Worm (Caenorhabditis elegans): ENCODE results near the gene M110.9.

The M110.9 gene

ce11 chrII:8185016-8185493 is 46.0 kb upstream of the M110.9 start, which contains the start of the genes mig-5 and cct-1 (continued):
- TF ChIP-seq Y116A8C.19 (tag; optimal IDR thresholded peaks at IDR 0.05; ENCODE audit: borderline replicate concordance), result no peak
- TF ChIP-seq vab-15 (tag; optimal IDR thresholded peaks at IDR 0.05), result peak; percentile 94
- peak; percentile 97 for TF ChIP-seq ceh-8 (GFP tag; optimal IDR thresholded peaks at IDR 0.05)
- TF ChIP-seq ets-5 (GFP tag; IDR thresholded peaks at IDR 0.05), result no peak
- peak; percentile 100 for TF ChIP-seq lsy-2 (tag; optimal IDR thresholded peaks at IDR 0.05)
- TF ChIP-seq nhr-47 (tag; optimal IDR thresholded peaks at IDR 0.05), result peak; percentile 99
- peak; percentile 75 for TF ChIP-seq F16B12.6 (tag; optimal IDR thresholded peaks at IDR 0.05)
- peak; percentile 95 for TF ChIP-seq nhr-237 (tag; optimal IDR thresholded peaks at IDR 0.05)
- TF ChIP-seq pag-3 (tag; optimal IDR thresholded peaks at IDR 0.05; ENCODE audit: borderline replicate concordance, insufficient read depth), result peak; percentile 53
- peak; percentile 99 for TF ChIP-seq nhr-71 (tag; optimal IDR thresholded peaks at IDR 0.05)
- peak; percentile 98 for TF ChIP-seq unc-86 (tag; optimal IDR thresholded peaks at IDR 0.05)
- peak; percentile 98 for TF ChIP-seq tbx-2 (tag; optimal IDR thresholded peaks at IDR 0.05)
- TF ChIP-seq fkh-8 (tag; optimal IDR thresholded peaks at IDR 0.05), result peak; percentile 98
- TF ChIP-seq efl-3 (GFP tag; optimal IDR thresholded peaks at IDR 0.05), result peak; percentile 81
- TF ChIP-seq sox-4 (tag; optimal IDR thresholded peaks at IDR 0.05), result peak; percentile 94
- peak; percentile 98 for TF ChIP-seq nhr-19 (GFP tag; conservative IDR thresholded peaks at IDR 0.05)
- TF ChIP-seq nhr-77 (tag; optimal IDR thresholded peaks at IDR 0.05), result peak; percentile 90
- peak; percentile 94 for TF ChIP-seq mab-9 (GFP tag; IDR thresholded peaks at IDR 0.05)
- TF ChIP-seq mdl-1 (tag; optimal IDR thresholded peaks at IDR 0.05), result peak in 1 of 2 experiments; percentile 95
- peak; percentile 98 for TF ChIP-seq lin-39 (tag; optimal IDR thresholded peaks at IDR 0.05)
- TF ChIP-seq irx-1 (tag; optimal IDR thresholded peaks at IDR 0.05), result peak; percentile 97
- peak; percentile 98 for TF ChIP-seq nhr-90 (tag; optimal IDR thresholded peaks at IDR 0.05; ENCODE audit: poor library complexity)
- peak; percentile 98 for TF ChIP-seq swsn-7 (tag; optimal IDR thresholded peaks at IDR 0.05)
- TF ChIP-seq rnt-1 (tag; optimal IDR thresholded peaks at IDR 0.05), result peak; percentile 98
- TF ChIP-seq fos-1 (tag; optimal IDR thresholded peaks at IDR 0.05), result peak; percentile 95
- TF ChIP-seq nhr-76 (tag; optimal IDR thresholded peaks at IDR 0.05), result peak; percentile 34
- TF ChIP-seq aha-1 (tag; optimal IDR thresholded peaks at IDR 0.05), result peak; percentile 78
- TF ChIP-seq aly-2 (tag; optimal IDR thresholded peaks at IDR 0.05), result peak; percentile 98
- peak; percentile 12 for TF ChIP-seq hlh-4 (tag; optimal IDR thresholded peaks at IDR 0.05)
- peak; percentile 40 to 87 for TF ChIP-seq ztf-11 (tag; optimal IDR thresholded peaks at IDR 0.05)
- TF ChIP-seq mep-1 (tag; optimal IDR thresholded peaks at IDR 0.05), result peak; percentile 99
- TF ChIP-seq ceh-82 (tag; optimal IDR thresholded peaks at IDR 0.05), result peak; percentile 97 to 99 (median 98)
- TF ChIP-seq pax-3 (tag; optimal IDR thresholded peaks at IDR 0.05), result peak; percentile 91
- peak; percentile 98 for TF ChIP-seq nhr-11 (tag; optimal IDR thresholded peaks at IDR 0.05)
- TF ChIP-seq dpl-1 (GFP tag; optimal IDR thresholded peaks at IDR 0.05), result peak; percentile 87 to 93 (median 89)
- peak; percentile 89 for TF ChIP-seq ama-1 (optimal IDR thresholded peaks at IDR 0.05)
- TF ChIP-seq lin-15B (tag; optimal IDR thresholded peaks at IDR 0.05), result peak; percentile 98
- TF ChIP-seq C04F5.9 (tag; optimal IDR thresholded peaks at IDR 0.05), result peak; percentile 100
- peak; percentile 85 for TF ChIP-seq mef-2 (tag; optimal IDR thresholded peaks at IDR 0.05)
- peak; percentile 98 for TF ChIP-seq xbp-1 (tag; optimal IDR thresholded peaks at IDR 0.05)
- TF ChIP-seq fkh-4 (tag; optimal IDR thresholded peaks at IDR 0.05; ENCODE audit: borderline replicate concordance), result peak; percentile 91
- peak; percentile 71 for TF ChIP-seq C34B4.2 (tag; optimal IDR thresholded peaks at IDR 0.05)
- peak; percentile 26 for TF ChIP-seq nhr-28 (tag; optimal IDR thresholded peaks at IDR 0.05)
- TF ChIP-seq unc-98 (GFP tag; IDR thresholded peaks at IDR 0.05), result peak; percentile 59; the same call in 1 of the 2 replicates
- TF ChIP-seq efl-1 (optimal IDR thresholded peaks at IDR 0.05), result peak; percentile 96 to 98
- TF ChIP-seq efl-1 (GFP tag; optimal IDR thresholded peaks at IDR 0.05 in 1 of 2), result peak; percentile 85 to 99
- TF ChIP-seq hlh-17 (GFP tag; optimal IDR thresholded peaks at IDR 0.05; ENCODE audit: borderline replicate concordance), result no peak
- TF ChIP-seq zag-1 (tag; optimal IDR thresholded peaks at IDR 0.05), result peak; percentile 87
- peak in 5 of 6 experiments; percentile 63 to 99 (median 91) for TF ChIP-seq elt-3 (tag; optimal IDR thresholded peaks at IDR 0.05)
- TF ChIP-seq alr-1 (tag; optimal IDR thresholded peaks at IDR 0.05; ENCODE audit: borderline replicate concordance), result no peak
- no peak for TF ChIP-seq tlp-1 (tag; optimal IDR thresholded peaks at IDR 0.05)
- TF ChIP-seq lin-35 (GFP tag; optimal IDR thresholded peaks at IDR 0.05), result peak; percentile 92 to 94

All from whole organism, L1 larva.